Fruit fly (Drosophila melanogaster): Measurements from ENCODE around the gene CG3402.

The CG3402 gene

dm6 chr3L:616482-617148 is 36.1 kb downstream of the CG3402 start:
- TF ChIP-seq jing (GFP tag; optimal IDR thresholded peaks at IDR 0.05) = no peak
- TF ChIP-seq insv (GFP tag; optimal IDR thresholded peaks at IDR 0.05) = no peak
- TF ChIP-seq gfzf (GFP tag; optimal IDR thresholded peaks at IDR 0.05) = no peak
- TF ChIP-seq sc (optimal IDR thresholded peaks at IDR 0.05) = no peak
- TF ChIP-seq sc (GFP tag; optimal IDR thresholded peaks at IDR 0.05) = no peak
- no peak for TF ChIP-seq Bteb2 (GFP tag; optimal IDR thresholded peaks at IDR 0.05)
- no peak for TF ChIP-seq inv (GFP tag; IDR thresholded peaks at IDR 0.05; ENCODE audit: partially characterized antibody)
- no peak for TF ChIP-seq gcm (GFP tag; optimal IDR thresholded peaks at IDR 0.05)
- TF ChIP-seq CG10543 (GFP tag; optimal IDR thresholded peaks at IDR 0.05) = peak; percentile 92
- peak; percentile 43 for TF ChIP-seq Med (GFP tag)
- no peak for TF ChIP-seq CG2889 (GFP tag; IDR thresholded peaks at IDR 0.05)
- TF ChIP-seq CG17359 (tag; optimal IDR thresholded peaks at IDR 0.05) = no peak
- no peak for TF ChIP-seq CoRest (tag; optimal IDR thresholded peaks at IDR 0.05)
- peak; percentile 62; the same call in 1 of the 3 replicates for TF ChIP-seq ci (GFP tag; IDR thresholded peaks at IDR 0.05)
- TF ChIP-seq ftz-f1 (GFP tag; optimal IDR thresholded peaks at IDR 0.05) = peak; percentile 26
- TF ChIP-seq dysf (GFP tag; IDR thresholded peaks at IDR 0.05) = 0 out of 3 replicates have a peak, but pooled peaks have one; percentile 13
- TF ChIP-seq CG32767 (GFP tag; IDR thresholded peaks at IDR 0.05) = no peak
- TF ChIP-seq CG12659 (GFP tag; optimal IDR thresholded peaks at IDR 0.05) = no peak
- no peak for TF ChIP-seq gt (GFP tag; IDR thresholded peaks at IDR 0.05)
- TF ChIP-seq aop (GFP tag; IDR thresholded peaks at IDR 0.05) = no peak
- no peak for TF ChIP-seq ken (GFP tag; IDR thresholded peaks at IDR 0.05)
- TF ChIP-seq HLH54F (GFP tag; optimal IDR thresholded peaks at IDR 0.05) = no peak
- TF ChIP-seq sqz (GFP tag; optimal IDR thresholded peaks at IDR 0.05) = no peak
- TF ChIP-seq HLH3B (GFP tag; IDR thresholded peaks at IDR 0.05) = no peak
- TF ChIP-seq tll (GFP tag; optimal IDR thresholded peaks at IDR 0.05) = no peak
- TF ChIP-seq mld (GFP tag; IDR thresholded peaks at IDR 0.05; ENCODE audit: partially characterized antibody) = no peak
- no peak for TF ChIP-seq H2.0 (GFP tag; IDR thresholded peaks at IDR 0.05)
- no peak for TF ChIP-seq CG10565 (GFP tag; optimal IDR thresholded peaks at IDR 0.05)
- no peak for TF ChIP-seq CG6689 (GFP tag; IDR thresholded peaks at IDR 0.05)
- no peak for TF ChIP-seq CG2202 (tag; optimal IDR thresholded peaks at IDR 0.05)
- TF ChIP-seq shn (GFP tag; optimal IDR thresholded peaks at IDR 0.05) = no peak
- no peak for TF ChIP-seq CG17385 (GFP tag; optimal IDR thresholded peaks at IDR 0.05)
- no peak for TF ChIP-seq CG7372 (GFP tag; IDR thresholded peaks at IDR 0.05)
- no peak for TF ChIP-seq CG8089 (GFP tag; optimal IDR thresholded peaks at IDR 0.05)
- no peak for TF ChIP-seq az2 (GFP tag; optimal IDR thresholded peaks at IDR 0.05)
- peak; percentile 79 for TF ChIP-seq Deaf1 (tag; optimal IDR thresholded peaks at IDR 0.05)
- TF ChIP-seq phol (tag; optimal IDR thresholded peaks at IDR 0.05) = peak; percentile 19
- peak; percentile 64 for TF ChIP-seq Drgx (GFP tag; IDR thresholded peaks at IDR 0.05)
- no peak for TF ChIP-seq CG1529 (GFP tag; optimal IDR thresholded peaks at IDR 0.05)
- TF ChIP-seq Hr39 (optimal IDR thresholded peaks at IDR 0.05) = no peak
- TF ChIP-seq hbn (GFP tag; IDR thresholded peaks at IDR 0.05; ENCODE audit: partially characterized antibody) = 0 out of 2 replicates have a peak, but pooled peaks have one; percentile 19
- no peak for TF ChIP-seq CG14014 (GFP tag; IDR thresholded peaks at IDR 0.05)
- no peak for TF ChIP-seq Dref (GFP tag; IDR thresholded peaks at IDR 0.05)
- peak; percentile 80 for TF ChIP-seq CG3838 (GFP tag; optimal IDR thresholded peaks at IDR 0.05)
- no peak for TF ChIP-seq crp (GFP tag; optimal IDR thresholded peaks at IDR 0.05)
- TF ChIP-seq ase (GFP tag; IDR thresholded peaks at IDR 0.05) = no peak
- no peak for TF ChIP-seq eve (GFP tag; optimal IDR thresholded peaks at IDR 0.05)
- peak; percentile 2 for TF ChIP-seq Hmr (GFP tag; optimal IDR thresholded peaks at IDR 0.05)
- TF ChIP-seq CG13624 (GFP tag; optimal IDR thresholded peaks at IDR 0.05) = peak; percentile 79
- peak; percentile 52 for TF ChIP-seq nau (GFP tag; optimal IDR thresholded peaks at IDR 0.05)
- no peak for TF ChIP-seq PHDP (tag; optimal IDR thresholded peaks at IDR 0.05)

Measured in whole organism, embryonic.